Worm (Caenorhabditis elegans): ENCODE results near the gene pqn-62.

DNA sequence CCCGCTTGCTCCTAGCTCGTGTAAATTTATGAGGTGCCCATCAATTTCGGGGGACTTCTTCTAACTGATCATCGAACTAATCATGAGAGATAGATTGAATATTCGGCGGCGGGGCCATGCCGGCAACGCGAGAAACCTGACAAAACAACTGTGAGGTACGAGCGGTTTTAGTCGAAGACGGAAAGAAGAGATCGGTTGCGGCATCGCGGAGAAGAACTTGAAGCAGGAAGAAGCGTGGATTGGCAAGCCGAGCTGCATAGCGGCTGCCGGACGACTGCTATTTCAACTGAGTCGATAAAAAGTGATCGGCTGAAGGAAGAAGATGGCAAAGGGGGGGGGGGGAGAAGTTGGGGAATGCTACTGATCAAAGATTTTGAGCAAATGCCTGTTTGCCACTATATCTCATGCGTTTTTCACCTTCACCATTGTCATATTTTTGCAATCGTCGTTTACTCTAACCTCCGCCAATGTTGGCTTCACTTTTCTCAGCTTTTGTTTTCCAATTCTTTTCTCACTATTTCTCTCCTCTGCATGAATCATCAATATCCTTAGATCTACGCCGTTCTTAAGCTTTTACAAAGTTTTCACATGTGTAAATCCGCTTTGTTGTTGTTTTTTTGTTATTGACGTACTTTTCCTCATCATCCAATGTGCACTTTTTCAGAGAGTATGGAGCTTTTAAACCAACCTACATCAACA is at the start of gene pqn-62:
- TF ChIP-seq him-1 (tag; optimal IDR thresholded peaks at IDR 0.05) (no peak), W03F9.2 (tag; optimal IDR thresholded peaks at IDR 0.05) (no peak), dao-5 (tag; optimal IDR thresholded peaks at IDR 0.05) (no peak)

All from whole organism, L4/young adult.